Fruit fly (Drosophila melanogaster) whole organism, embryonic: ENCODE measurements around the gene CG13996.
A peak's percentile ranks its signal among the peaks of the same experiment; 100 is the strongest.

Source experiments
- Abd-B ChIP-seq: fragments of 200-800 bp; sonication (Bioruptor generic); optimal IDR thresholded peaks from 2 replicates; lab custom pipeline; 2018; ENCODE audit warnings: missing biosample characterization, mild to moderate bottlenecking, missing genetic modification characterization, moderate library complexity
- CG10431 ChIP-seq: fragments of 200-800 bp; sonication (Bioruptor generic); optimal IDR thresholded peaks from 3 replicates; lab custom pipeline; 2018; ENCODE audit warnings: missing biosample characterization, mild to moderate bottlenecking, missing genetic modification characterization
- CG12155 ChIP-seq: fragments of 200-800 bp; sonication (Bioruptor generic); optimal IDR thresholded peaks from 3 replicates; lab custom pipeline; 2016; ENCODE audit warnings: missing biosample characterization, missing genetic modification characterization
- CG14014 ChIP-seq: fragments of 200-800 bp; sonication (Bioruptor generic); IDR thresholded peaks from 2 replicates; pipeline ENCODE4 v1.3.6; 2022; ENCODE audit warnings: missing biosample characterization, missing genetic modification characterization
- CG14965 ChIP-seq: fragments of 200-800 bp; sonication (Bioruptor generic); optimal IDR thresholded peaks from 2 replicates; lab custom pipeline; 2016; ENCODE audit warnings: missing biosample characterization, missing genetic modification characterization, borderline replicate concordance
- CG15479 ChIP-seq: fragments of 200-800 bp; sonication (Bioruptor generic); optimal IDR thresholded peaks from 3 replicates; lab custom pipeline; 2019; ENCODE audit warnings: missing biosample characterization, mild to moderate bottlenecking, missing genetic modification characterization, moderate library complexity
- CG18476 ChIP-seq: fragments of 200-800 bp; sonication (Bioruptor generic); optimal IDR thresholded peaks from 2 replicates; lab custom pipeline; 2016; ENCODE audit warnings: missing biosample characterization, mild to moderate bottlenecking, missing genetic modification characterization
- CG2199 ChIP-seq: fragments of 200-800 bp; sonication (Bioruptor generic); IDR thresholded peaks from 3 replicates; pipeline ENCODE4 v1.3.6; 2022; ENCODE audit warnings: missing biosample characterization, missing genetic modification characterization
- CG2678 ChIP-seq: fragments of 200-800 bp; sonication (Bioruptor generic); optimal IDR thresholded peaks from 3 replicates; lab custom pipeline; 2019; ENCODE audit warnings: missing biosample characterization, mild to moderate bottlenecking, missing genetic modification characterization, moderate library complexity
- CG3407 ChIP-seq: fragments of 200-800 bp; sonication (Bioruptor generic); optimal IDR thresholded peaks from 2 replicates; lab custom pipeline; 2018; ENCODE audit warnings: missing biosample characterization, mild to moderate bottlenecking, missing genetic modification characterization
- CG34376 ChIP-seq: fragments of 200-800 bp; sonication (Bioruptor generic); optimal IDR thresholded peaks from 2 replicates; lab custom pipeline; 2018; ENCODE audit warnings: missing biosample characterization, mild to moderate bottlenecking, missing genetic modification characterization
- CG3847 ChIP-seq: fragments of 200-800 bp; sonication (Bioruptor generic); IDR thresholded peaks from 2 replicates; pipeline ENCODE4 v1.3.6; 2022; ENCODE audit warnings: missing biosample characterization, missing genetic modification characterization
- CG4730 ChIP-seq: fragments of 200-800 bp; sonication (Bioruptor generic); IDR thresholded peaks from 2 replicates; pipeline ENCODE4 v1.3.6; 2022; ENCODE audit warnings: missing biosample characterization, missing genetic modification characterization
- CG7928 ChIP-seq: fragments of 200-800 bp; sonication (Bioruptor generic); optimal IDR thresholded peaks from 2 replicates; lab custom pipeline; 2017; ENCODE audit warnings: missing biosample characterization, mild to moderate bottlenecking, missing genetic modification characterization
- CG7963 ChIP-seq: fragments of 200-800 bp; sonication (Bioruptor generic); IDR thresholded peaks from 3 replicates; pipeline ENCODE4 v1.3.6; 2022; ENCODE audit warnings: missing biosample characterization, missing genetic modification characterization; ENCODE audit not compliant: partially characterized antibody
- Camta ChIP-seq: fragments of 200-800 bp; sonication (Bioruptor generic); optimal IDR thresholded peaks from 2 replicates; lab custom pipeline; 2016; ENCODE audit warnings: missing biosample characterization, missing genetic modification characterization
- Dbx ChIP-seq: fragments of 200-800 bp; sonication (Bioruptor generic); IDR thresholded peaks from 3 replicates; pipeline ENCODE4 v1.3.6; 2022; ENCODE audit warnings: missing biosample characterization, missing genetic modification characterization
- Ets65A ChIP-seq: fragments of 200-800 bp; sonication (Bioruptor generic); peaks from one replicate; lab custom pipeline; 2016; ENCODE audit warnings: missing biosample characterization, missing genetic modification characterization
- GATAe ChIP-seq: fragments of 200-800 bp; sonication (Bioruptor generic); conservative IDR thresholded peaks from 2 replicates; pipeline ENCODE4 v1.3.6; 2022; ENCODE audit warnings: missing biosample characterization, missing genetic modification characterization
- H15 ChIP-seq: fragments of 200-800 bp; sonication (Bioruptor generic); IDR thresholded peaks from 3 replicates; pipeline ENCODE4 v1.3.6; 2022; ENCODE audit warnings: missing biosample characterization, missing genetic modification characterization
- HLHmδ ChIP-seq: fragments of 200-800 bp; sonication (Bioruptor generic); optimal IDR thresholded peaks from 2 replicates; lab custom pipeline; 2018; ENCODE audit warnings: missing biosample characterization, mild to moderate bottlenecking, missing genetic modification characterization, moderate library complexity
- Hey ChIP-seq: fragments of 200-800 bp; sonication (Bioruptor generic); optimal IDR thresholded peaks from 3 replicates; lab custom pipeline; 2018; ENCODE audit warnings: missing biosample characterization, mild to moderate bottlenecking, missing genetic modification characterization
- MBD-R2 ChIP-seq: fragments of 200-800 bp; sonication (Bioruptor generic); IDR thresholded peaks from 2 replicates; pipeline ENCODE4 v1.3.6; 2022; ENCODE audit warnings: missing biosample characterization, missing genetic modification characterization
- Pdp1 ChIP-seq, 2 experiments: fragments of 200-800 bp; sonication (Bioruptor generic); optimal IDR thresholded peaks; 3 replicates each; lab custom pipeline; 2016; ENCODE audit warnings: missing biosample characterization in 2 of 2, missing genetic modification characterization in 2 of 2, mild to moderate bottlenecking in 1 of 2, moderate library complexity in 1 of 2
- ara ChIP-seq: fragments of 200-800 bp; sonication (Bioruptor generic); IDR thresholded peaks from 2 replicates; pipeline ENCODE4 v1.3.6; 2022; ENCODE audit warnings: missing biosample characterization, missing genetic modification characterization
- bowl ChIP-seq: fragments of 200-800 bp; sonication (Bioruptor generic); IDR thresholded peaks from 2 replicates; pipeline ENCODE4 v1.3.6; 2022; ENCODE audit warnings: missing biosample characterization, missing genetic modification characterization
- cad ChIP-seq: fragments of >200 bp; optimal IDR thresholded peaks from 2 replicates; lab custom pipeline; 2017; ENCODE audit warnings: missing biosample characterization, missing genetic modification characterization
- chinmo ChIP-seq: fragments of 200-800 bp; sonication (Bioruptor generic); IDR thresholded peaks from 4 replicates; pipeline ENCODE4 v1.3.6; 2022; ENCODE audit warnings: missing biosample characterization, missing genetic modification characterization; ENCODE audit not compliant: partially characterized antibody
- ci ChIP-seq: fragments of 200-800 bp; sonication (Bioruptor generic); IDR thresholded peaks from 3 replicates; pipeline ENCODE4 v1.3.6; 2022; ENCODE audit warnings: missing biosample characterization, missing genetic modification characterization
- crc ChIP-seq: fragments of 200-800 bp; sonication (Bioruptor generic); optimal IDR thresholded peaks from 2 replicates; lab custom pipeline; 2016; ENCODE audit warnings: missing biosample characterization, missing genetic modification characterization
- cwo ChIP-seq: fragments of 200-800 bp; sonication (Bioruptor generic); optimal IDR thresholded peaks from 3 replicates; lab custom pipeline; 2017; ENCODE audit warnings: missing biosample characterization, missing genetic modification characterization, mild to moderate bottlenecking, moderate library complexity, missing genetic modification reagents
- emc ChIP-seq: fragments of 200-800 bp; sonication (Bioruptor generic); optimal IDR thresholded peaks from 2 replicates; lab custom pipeline; 2016; ENCODE audit warnings: missing biosample characterization, missing genetic modification characterization
- exex ChIP-seq: fragments of 200-800 bp; sonication (Bioruptor generic); optimal IDR thresholded peaks from 4 replicates; lab custom pipeline; 2018; ENCODE audit warnings: missing biosample characterization, mild to moderate bottlenecking, missing genetic modification characterization, moderate library complexity
- gcm2 ChIP-seq: fragments of 200-800 bp; sonication (Bioruptor generic); optimal IDR thresholded peaks from 2 replicates; lab custom pipeline; 2016; ENCODE audit warnings: missing biosample characterization, missing genetic modification characterization
- grn ChIP-seq: fragments of 200-800 bp; sonication (Bioruptor generic); optimal IDR thresholded peaks from 3 replicates; lab custom pipeline; 2017; ENCODE audit warnings: missing biosample characterization, missing genetic modification characterization
- hbn ChIP-seq: fragments of 200-800 bp; sonication (Bioruptor generic); IDR thresholded peaks from 2 replicates; pipeline ENCODE4 v1.3.6; 2022; ENCODE audit warnings: missing biosample characterization, missing genetic modification characterization; ENCODE audit not compliant: partially characterized antibody
- inv ChIP-seq: fragments of 200-800 bp; sonication (Bioruptor generic); IDR thresholded peaks from 2 replicates; pipeline ENCODE4 v1.3.6; 2022; ENCODE audit warnings: missing biosample characterization, missing genetic modification characterization; ENCODE audit not compliant: partially characterized antibody
- lbe ChIP-seq: fragments of 200-800 bp; sonication (Bioruptor generic); optimal IDR thresholded peaks from 2 replicates; lab custom pipeline; 2016; ENCODE audit warnings: missing biosample characterization, mild to moderate bottlenecking, missing genetic modification characterization
- mirr ChIP-seq: fragments of 200-800 bp; sonication (Bioruptor generic); optimal IDR thresholded peaks from 3 replicates; lab custom pipeline; 2018; ENCODE audit warnings: missing biosample characterization, mild to moderate bottlenecking, missing genetic modification characterization
- nom ChIP-seq: fragments of 200-800 bp; sonication (Bioruptor generic); optimal IDR thresholded peaks from 2 replicates; lab custom pipeline; 2017; ENCODE audit warnings: missing biosample characterization, missing genetic modification characterization, mild to moderate bottlenecking, moderate library complexity, missing genetic modification reagents
- otp ChIP-seq: fragments of 200-800 bp; sonication (Bioruptor generic); IDR thresholded peaks from 3 replicates; pipeline ENCODE4, ENCODE4 v1.3.6; 2022; ENCODE audit warnings: missing biosample characterization, missing genetic modification characterization
- psq ChIP-seq: fragments of 200-800 bp; sonication (Bioruptor generic); optimal IDR thresholded peaks from 2 replicates; lab custom pipeline; 2017; ENCODE audit warnings: missing biosample characterization, missing genetic modification characterization
- row ChIP-seq: fragments of 200-800 bp; sonication (Bioruptor generic); IDR thresholded peaks from 3 replicates; pipeline ENCODE4 v1.3.6; 2022; ENCODE audit warnings: missing biosample characterization, missing genetic modification characterization
- sens-2 ChIP-seq: fragments of 200-800 bp; sonication (Bioruptor generic); IDR thresholded peaks from 2 replicates; pipeline ENCODE4 v1.3.6; 2022; ENCODE audit warnings: missing biosample characterization, missing genetic modification characterization
- slbo ChIP-seq: fragments of 200-800 bp; sonication (Bioruptor generic); IDR thresholded peaks from 2 replicates; pipeline ENCODE4 v1.3.6; 2022; ENCODE audit warnings: missing biosample characterization, missing genetic modification characterization
- sug ChIP-seq: fragments of 200-800 bp; optimal IDR thresholded peaks from 2 replicates; lab custom pipeline; 2019; ENCODE audit warnings: missing biosample characterization, mild to moderate bottlenecking, missing genetic modification characterization, moderate library complexity
- tx ChIP-seq: fragments of 200-800 bp; sonication (Bioruptor generic); optimal IDR thresholded peaks from 2 replicates; lab custom pipeline; 2016; ENCODE audit warnings: missing biosample characterization, missing genetic modification characterization
- unpg ChIP-seq: fragments of 200-800 bp; sonication (Bioruptor generic); optimal IDR thresholded peaks from 3 replicates; lab custom pipeline; 2018; ENCODE audit warnings: missing biosample characterization, mild to moderate bottlenecking, missing genetic modification characterization, moderate library complexity

The CG13996 gene

dm6 chr2L:5988115-5989092 lies 32.2 kb upstream of the CG13996 start:
- TF ChIP-seq lbe (GFP tag; lab: Kevin White, UChicago) (no peak), otp (no peak), tx (no peak), mirr (GFP tag; lab: Kevin White, UChicago) (peak; percentile 37), Hey (tag; lab: Kevin White, UChicago) (peak; percentile 98), unpg (GFP tag; lab: Kevin White, UChicago) (no peak), cad (GFP tag; lab: Kevin White, UChicago) (no peak), CG34376 (GFP tag; lab: Kevin White, UChicago) (peak; percentile 36), H15 (GFP tag; lab: Robert Waterston, UW) (no peak), ara (0 out of 2 replicates have a peak, but pooled peaks have one; percentile 31), grn (GFP tag; lab: Kevin White, UChicago) (peak; percentile 80), GATAe (GFP tag; lab: Robert Waterston, UW) (peak; percentile 64; the same call in 1 of the 2 replicates), sug (tag; lab: Kevin White, UChicago) (peak; percentile 40), CG2199 (GFP tag; lab: Robert Waterston, UW) (peak; percentile 77; the same call in 1 of the 3 replicates), sens-2 (GFP tag; lab: Robert Waterston, UW) (0 out of 2 replicates have a peak, but pooled peaks have one; percentile 37), CG12155 (GFP tag; lab: Kevin White, UChicago) (no peak), gcm2 (GFP tag; lab: Kevin White, UChicago) (no peak), Pdp1 (GFP tag; optimal IDR thresholded peaks at IDR 0.05; lab: Kevin White, UChicago) (peak in 1 of 2 experiments; percentile 68), psq (GFP tag; lab: Kevin White, UChicago) (no peak), exex (tag; lab: Kevin White, UChicago) (peak; percentile 78), emc (GFP tag; lab: Kevin White, UChicago) (no peak), chinmo (GFP tag; lab: Robert Waterston, UW) (peak; percentile 53; the same call in 1 of the 4 replicates), CG7928 (GFP tag; lab: Kevin White, UChicago) (no peak), CG3847 (GFP tag; lab: Robert Waterston, UW) (no peak), Dbx (GFP tag; lab: Robert Waterston, UW) (peak; percentile 16; the same call in 1 of the 3 replicates), CG2678 (no peak), CG15479 (GFP tag; lab: Kevin White, UChicago) (no peak), Ets65A (GFP tag; lab: Kevin White, UChicago) (peak; percentile 61), CG14965 (GFP tag; lab: Kevin White, UChicago) (no peak), ci (GFP tag; lab: Robert Waterston, UW) (0 out of 3 replicates have a peak, but pooled peaks have one; percentile 21), CG4730 (no peak)

- TF ChIP-seq CG10431 (GFP tag; lab: Kevin White, UChicago), result no peak
- TF ChIP-seq slbo (GFP tag; lab: Robert Waterston, UW), result no peak
- TF ChIP-seq row (GFP tag; lab: Robert Waterston, UW), result no peak
- no peak for TF ChIP-seq hbn (GFP tag; lab: Robert Waterston, UW)
- no peak for TF ChIP-seq CG18476 (GFP tag; lab: Kevin White, UChicago)
- TF ChIP-seq inv (GFP tag; lab: Robert Waterston, UW), result no peak
- TF ChIP-seq MBD-R2, result no peak
- TF ChIP-seq CG3407 (GFP tag; lab: Kevin White, UChicago), result no peak
- no peak for TF ChIP-seq HLHmδ (GFP tag; lab: Kevin White, UChicago)
- TF ChIP-seq CG7963 (GFP tag; lab: Robert Waterston, UW), result 0 out of 3 replicates have a peak, but pooled peaks have one; percentile 31
- TF ChIP-seq bowl (GFP tag; lab: Robert Waterston, UW), result no peak
- no peak for TF ChIP-seq Abd-B
- no peak for TF ChIP-seq crc
- TF ChIP-seq cwo (GFP tag; lab: Kevin White, UChicago), result no peak
- no peak for TF ChIP-seq CG14014 (GFP tag; lab: Robert Waterston, UW)
- no peak for TF ChIP-seq Camta (GFP tag; lab: Kevin White, UChicago)
- TF ChIP-seq nom, result peak; percentile 58
Observed at dm6 chr2L:5990447-5990846, 30.2 kb upstream of the CG13996 start.
